Worm (Caenorhabditis elegans): ENCODE results near the gene thoc-1.

ce11 chrII:684811-685210 lies 17.1 kb upstream of the thoc-1 start, which contains the start of gene T02H6.5:
- TF ChIP-seq lin-13 (GFP tag; optimal IDR thresholded peaks at IDR 0.05) (no peak), unc-62 (GFP tag; optimal IDR thresholded peaks at IDR 0.05) (no peak), egl-27 (tag; optimal IDR thresholded peaks at IDR 0.05) (no peak), skn-1 (tag; optimal IDR thresholded peaks at IDR 0.05) (no peak), ces-1 (GFP tag; optimal IDR thresholded peaks at IDR 0.05) (no peak), egl-13 (tag; optimal IDR thresholded peaks at IDR 0.05) (no peak), nhr-71 (tag; optimal IDR thresholded peaks at IDR 0.05) (no peak), nhr-77 (tag; optimal IDR thresholded peaks at IDR 0.05) (no peak), snu-23 (GFP tag; optimal IDR thresholded peaks at IDR 0.05) (no peak), ztf-11 (tag; optimal IDR thresholded peaks at IDR 0.05) (no peak)
